Worm (Caenorhabditis elegans) whole organism, L1 larva: ENCODE measurements around the gene ZK856.14.

Experiments used
- C34B4.2 ChIP-seq: sonication (generic microtip); optimal IDR thresholded peaks from 2 replicates; lab custom pipeline; 2017; ENCODE audit warnings: mild to moderate bottlenecking, missing genetic modification characterization, missing compliant biosample characterization
- aha-1 ChIP-seq: fragments of 150-350 bp; optimal IDR thresholded peaks from 2 replicates; lab custom pipeline; 2014; ENCODE audit warnings: missing biosample characterization, missing genetic modification characterization
- alr-1 ChIP-seq: fragments of 200-800 bp; sonication (Bioruptor generic); optimal IDR thresholded peaks from 2 replicates; lab custom pipeline; 2018; ENCODE audit warnings: borderline replicate concordance, mild to moderate bottlenecking, missing genetic modification characterization, missing compliant biosample characterization
- ama-1 ChIP-seq: fragments of 150-350 bp; optimal IDR thresholded peaks from 2 replicates; lab custom pipeline; 2014
- blmp-1 ChIP-seq: fragments of 150-350 bp; optimal IDR thresholded peaks from 2 replicates; lab custom pipeline; 2014; ENCODE audit warnings: missing biosample characterization, missing genetic modification characterization
- ceh-82 ChIP-seq, 3 experiments: fragments of 150-350 bp in 1 of 3; sonication (generic microtip) in 2 of 3; optimal IDR thresholded peaks; 2 replicates each; lab custom pipeline; 2014 to 2017; ENCODE audit warnings: missing biosample characterization in 3 of 3, missing genetic modification characterization in 3 of 3
- ceh-88 ChIP-seq: fragments of 200-800 bp; sonication (Bioruptor generic); IDR thresholded peaks from 2 replicates; pipeline ENCODE4 v1.3.6; 2022; ENCODE audit warnings: missing genetic modification characterization, missing compliant biosample characterization
- dsc-1 ChIP-seq: sonication (generic microtip); optimal IDR thresholded peaks from 2 replicates; lab custom pipeline; 2016; ENCODE audit warnings: mild to moderate bottlenecking, missing genetic modification characterization, missing compliant biosample characterization
- efl-1 ChIP-seq, 4 experiments: fragments of 150-350 bp; optimal IDR thresholded peaks in 3 of 4; peaks in 1 of 4; 1 replicate in 1 of 4; 2 replicates in 3 of 4; lab custom pipeline; 2014; ENCODE audit warnings: missing biosample characterization in 2 of 4, missing genetic modification characterization in 2 of 4, missing genetic modification reagents in 2 of 4
- efl-3 ChIP-seq: fragments of 200-800 bp; sonication (Bioruptor generic); optimal IDR thresholded peaks from 2 replicates; lab custom pipeline; 2018; ENCODE audit warnings: mild to moderate bottlenecking, missing genetic modification characterization, missing compliant biosample characterization
- egl-13 ChIP-seq: sonication (generic microtip); optimal IDR thresholded peaks from 2 replicates; lab custom pipeline; 2016; ENCODE audit warnings: missing genotype, missing genetic modification reagents, missing genetic modification characterization, missing compliant biosample characterization
- elt-2 ChIP-seq: sonication (generic microtip); optimal IDR thresholded peaks from 2 replicates; lab custom pipeline; 2016; ENCODE audit warnings: missing genetic modification characterization, mild to moderate bottlenecking, inconsistent platforms, missing compliant biosample characterization, missing genetic modification reagents
- fos-1 ChIP-seq: fragments of 150-350 bp; optimal IDR thresholded peaks from 2 replicates; lab custom pipeline; 2014; ENCODE audit warnings: missing biosample characterization, missing genetic modification characterization
- grh-1 ChIP-seq: fragments of 200-800 bp; sonication (Bioruptor generic); IDR thresholded peaks from 2 replicates; pipeline ENCODE4 v1.3.6; 2022; ENCODE audit warnings: missing genetic modification reagents, missing genetic modification characterization, missing compliant biosample characterization
- hlh-17 ChIP-seq: fragments of 200-800 bp; sonication (Bioruptor generic); optimal IDR thresholded peaks from 2 replicates; lab custom pipeline; 2018; ENCODE audit warnings: missing genetic modification characterization, mild to moderate bottlenecking, missing compliant biosample characterization, moderate library complexity, borderline replicate concordance
- hlh-4 ChIP-seq: sonication (generic microtip); optimal IDR thresholded peaks from 2 replicates; lab custom pipeline; 2016; ENCODE audit warnings: mild to moderate bottlenecking, missing genetic modification characterization, missing compliant biosample characterization
- isw-1 ChIP-seq: fragments of 200-800 bp; sonication (Bioruptor generic); IDR thresholded peaks from 2 replicates; pipeline ENCODE4 v1.3.6; 2022; ENCODE audit warnings: missing genetic modification characterization, missing compliant biosample characterization
- jun-1 ChIP-seq: fragments of 150-350 bp; optimal IDR thresholded peaks from 2 replicates; lab custom pipeline; 2014; ENCODE audit warnings: missing biosample characterization, missing genetic modification reagents, missing genetic modification characterization
- lin-14 ChIP-seq: fragments of 200-800 bp; sonication (Bioruptor generic); optimal IDR thresholded peaks from 2 replicates; lab custom pipeline; 2018; ENCODE audit warnings: mild to moderate bottlenecking, missing genetic modification characterization, moderate library complexity, missing compliant biosample characterization
- lin-15B ChIP-seq: fragments of 150-350 bp; sonication (generic microtip); optimal IDR thresholded peaks from 3 replicates; lab custom pipeline; 2014; ENCODE audit warnings: missing biosample characterization, missing genetic modification characterization
- lir-3 ChIP-seq: sonication (generic microtip); optimal IDR thresholded peaks from 2 replicates; lab custom pipeline; 2016; ENCODE audit warnings: mild to moderate bottlenecking, missing genetic modification characterization, moderate library complexity, missing compliant biosample characterization; ENCODE audit not compliant: poor library complexity
- lsy-2 ChIP-seq, 2 experiments: fragments of 150-350 bp; optimal IDR thresholded peaks; 2 replicates each; lab custom pipeline; 2014; ENCODE audit warnings: missing biosample characterization in 2 of 2, missing genetic modification characterization in 2 of 2
- mab-9 ChIP-seq: fragments of 200-800 bp; sonication (Bioruptor generic); IDR thresholded peaks from 2 replicates; pipeline ENCODE4 v1.3.6; 2022; ENCODE audit warnings: missing genetic modification reagents, missing genetic modification characterization, missing compliant biosample characterization
- mdl-1 ChIP-seq, 2 experiments: fragments of 150-350 bp; optimal IDR thresholded peaks; 2 replicates each; lab custom pipeline; 2014 to 2017; ENCODE audit warnings: missing biosample characterization in 2 of 2, missing genetic modification characterization in 2 of 2, inconsistent platforms in 1 of 2
- mef-2 ChIP-seq: fragments of 150-350 bp; optimal IDR thresholded peaks from 2 replicates; lab custom pipeline; 2014; ENCODE audit warnings: missing biosample characterization, missing genetic modification characterization
- mep-1 ChIP-seq: fragments of 150-350 bp; optimal IDR thresholded peaks from 2 replicates; lab custom pipeline; 2014; ENCODE audit warnings: missing biosample characterization, missing genetic modification characterization
- nhr-19 ChIP-seq: fragments of 200-800 bp; sonication (Bioruptor generic); conservative IDR thresholded peaks from 2 replicates; pipeline ENCODE4 v1.3.6; 2022; ENCODE audit warnings: missing genetic modification characterization, missing compliant biosample characterization
- nhr-20 ChIP-seq: sonication (generic microtip); optimal IDR thresholded peaks from 2 replicates; lab custom pipeline; 2016; ENCODE audit warnings: mild to moderate bottlenecking, missing genetic modification characterization, missing compliant biosample characterization
- nhr-47 ChIP-seq: sonication (generic microtip); optimal IDR thresholded peaks from 2 replicates; lab custom pipeline; 2016; ENCODE audit warnings: mild to moderate bottlenecking, missing genetic modification characterization, moderate library complexity, missing compliant biosample characterization
- nhr-77 ChIP-seq: fragments of 150-350 bp; optimal IDR thresholded peaks from 2 replicates; lab custom pipeline; 2014; ENCODE audit warnings: missing biosample characterization, missing genetic modification characterization
- nhr-84 ChIP-seq: sonication (generic microtip); optimal IDR thresholded peaks from 2 replicates; lab custom pipeline; 2017; ENCODE audit warnings: missing biosample characterization, missing genetic modification characterization
- nhr-85 ChIP-seq: sonication (generic microtip); peaks from one replicate; lab custom pipeline; 2016; ENCODE audit warnings: missing genetic modification characterization, inconsistent platforms, missing compliant biosample characterization
- pqm-1 ChIP-seq: sonication (generic microtip); optimal IDR thresholded peaks from 3 replicates; lab custom pipeline; 2017; ENCODE audit warnings: missing biosample characterization, missing genetic modification characterization
- skn-1 ChIP-seq: fragments of 150-350 bp; optimal IDR thresholded peaks from 2 replicates; lab custom pipeline; 2014; ENCODE audit warnings: missing biosample characterization, missing genetic modification characterization
- unc-62 ChIP-seq: fragments of 150-350 bp; optimal IDR thresholded peaks from 2 replicates; lab custom pipeline; 2014; ENCODE audit warnings: missing biosample characterization, missing genetic modification reagents, missing genetic modification characterization
- unc-98 ChIP-seq: fragments of 200-800 bp; sonication (Bioruptor generic); IDR thresholded peaks from 2 replicates; pipeline ENCODE4 v1.3.6; 2022; ENCODE audit warnings: missing genetic modification characterization, missing compliant biosample characterization
- zip-4 ChIP-seq: fragments of 200-800 bp; sonication (Bioruptor generic); optimal IDR thresholded peaks from 2 replicates; lab custom pipeline; 2018; ENCODE audit warnings: mild to moderate bottlenecking, missing genetic modification characterization, moderate library complexity, missing compliant biosample characterization
- ztf-11 ChIP-seq, 2 experiments: sonication (generic microtip); optimal IDR thresholded peaks; 2 replicates each; lab custom pipeline; 2016 to 2017; ENCODE audit warnings: missing genetic modification characterization in 2 of 2, missing biosample characterization in 1 of 2, missing compliant biosample characterization in 1 of 2

Gene ZK856.14

ce11 chrV:10222007-10222406, 5.2 kb downstream of the ZK856.14 start, which contains the start of gene C12D8.20:
TSS of gene C12D8.20 (plus strand) at chrV:10222307.
- TF ChIP-seq skn-1 (no peak), ceh-82 (tag; optimal IDR thresholded peaks at IDR 0.05; lab: Kevin White, UChicago) (no peak), isw-1 (GFP tag; lab: Robert Waterston, UW) (no peak), jun-1 (tag; lab: Kevin White, UChicago) (no peak), nhr-77 (no peak), mdl-1 (tag; optimal IDR thresholded peaks at IDR 0.05; lab: Kevin White, UChicago) (no peak), pqm-1 (no peak), mep-1 (tag; lab: Kevin White, UChicago) (no peak), unc-98 (GFP tag; lab: Robert Waterston, UW) (no peak), grh-1 (GFP tag; lab: Robert Waterston, UW) (no peak), blmp-1 (tag; lab: Kevin White, UChicago) (no peak), efl-3 (GFP tag; lab: Kevin White, UChicago) (no peak), ceh-88 (GFP tag; lab: Robert Waterston, UW) (no peak), nhr-19 (GFP tag; lab: Robert Waterston, UW) (no peak), lin-15B (tag; lab: Kevin White, UChicago) (no peak), lir-3 (tag; lab: Kevin White, UChicago) (no peak)

ce11 chrV:10224619-10225018, 7.8 kb downstream of the ZK856.14 start:
- TF ChIP-seq elt-2 (tag; lab: Kevin White, UChicago) (peak; percentile 2), unc-62 (GFP tag; lab: Kevin White, UChicago) (no peak)
- TF ChIP-seq, all 84 proteins: peak for 1

- TF ChIP-seq C34B4.2 (tag; lab: Kevin White, UChicago) (no peak), efl-3 (GFP tag; lab: Kevin White, UChicago) (no peak), egl-13 (no peak), pqm-1 (no peak), nhr-77 (no peak), lsy-2 (tag; optimal IDR thresholded peaks at IDR 0.05; lab: Kevin White, UChicago) (no peak), hlh-17 (GFP tag; lab: Kevin White, UChicago) (no peak), ceh-82 (tag; optimal IDR thresholded peaks at IDR 0.05; lab: Kevin White, UChicago) (no peak), hlh-4 (tag; lab: Kevin White, UChicago) (no peak), alr-1 (tag; lab: Kevin White, UChicago) (no peak), grh-1 (GFP tag; lab: Robert Waterston, UW) (no peak), jun-1 (tag; lab: Kevin White, UChicago) (no peak), mdl-1 (tag; optimal IDR thresholded peaks at IDR 0.05; lab: Kevin White, UChicago) (no peak), lin-14 (GFP tag; lab: Kevin White, UChicago) (no peak), nhr-19 (GFP tag; lab: Robert Waterston, UW) (no peak), nhr-47 (no peak), mef-2 (no peak), zip-4 (GFP tag; lab: Kevin White, UChicago) (no peak)
Observed at ce11 chrV:10225610-10226009, 8.8 kb downstream of the ZK856.14 start, which contains the start of gene daf-36. TSS of gene daf-36 (minus strand) at chrV:10225710.

- no peak for TF ChIP-seq skn-1
- no peak for TF ChIP-seq nhr-84
- no peak for TF ChIP-seq fos-1 (tag; lab: Kevin White, UChicago)
- TF ChIP-seq nhr-85 (tag; lab: Kevin White, UChicago): no peak
- TF ChIP-seq dsc-1: no peak
Observed at ce11 chrV:10227333-10227732, 10.5 kb downstream of the ZK856.14 start, which contains the start of gene ttr-19. TSS of gene ttr-19 (minus strand) at chrV:10227433.

ce11 chrV:10228360-10228759, 11.5 kb downstream of the ZK856.14 start, which contains the start of gene fipr-4:
TSS of gene fipr-4 (minus strand) at chrV:10228460.
- TF ChIP-seq zip-4 (GFP tag; lab: Kevin White, UChicago): no peak
- TF ChIP-seq ceh-88 (GFP tag; lab: Robert Waterston, UW): no peak
- TF ChIP-seq ama-1 (lab: Kevin White, UChicago): no peak
- no peak for TF ChIP-seq efl-1 (optimal IDR thresholded peaks at IDR 0.05; lab: Kevin White, UChicago)
- no peak for TF ChIP-seq efl-1 (GFP tag; optimal IDR thresholded peaks at IDR 0.05 in 1 of 2; lab: Kevin White, UChicago)
- TF ChIP-seq nhr-20: no peak
- no peak for TF ChIP-seq hlh-17 (GFP tag; lab: Kevin White, UChicago)
- TF ChIP-seq lin-14 (GFP tag; lab: Kevin White, UChicago): no peak
- no peak for TF ChIP-seq aha-1 (tag; lab: Kevin White, UChicago)
- TF ChIP-seq pqm-1: no peak
- no peak for TF ChIP-seq mab-9 (GFP tag; lab: Robert Waterston, UW)
- no peak for TF ChIP-seq grh-1 (GFP tag; lab: Robert Waterston, UW)
- TF ChIP-seq ztf-11 (tag; optimal IDR thresholded peaks at IDR 0.05; lab: Kevin White, UChicago): no peak
- TF ChIP-seq nhr-84: no peak
